Worm (Caenorhabditis elegans) whole organism, L1 larva: ENCODE data around the gene T13C5.6.
A peak's percentile ranks its signal among the peaks of the same experiment; 100 is the strongest.

Experiments
- C04F5.9 ChIP-seq: sonication (generic microtip); optimal IDR thresholded peaks from 2 replicates; lab custom pipeline; 2016; ENCODE audit warnings: missing genetic modification characterization, missing compliant biosample characterization
- C34B4.2 ChIP-seq: sonication (generic microtip); optimal IDR thresholded peaks from 2 replicates; lab custom pipeline; 2017; ENCODE audit warnings: mild to moderate bottlenecking, missing genetic modification characterization, missing compliant biosample characterization
- ces-1 ChIP-seq: fragments of 150-350 bp; optimal IDR thresholded peaks from 2 replicates; lab custom pipeline; 2014; ENCODE audit warnings: missing biosample characterization, missing genetic modification reagents, missing genetic modification characterization
- egl-27 ChIP-seq, 2 experiments: fragments of 150-350 bp in 1 of 2; sonication (generic microtip); optimal IDR thresholded peaks; 3 replicates each; lab custom pipeline; 2017 to 2018; ENCODE audit warnings: missing biosample characterization in 2 of 2, missing genetic modification characterization in 2 of 2, missing genetic modification reagents in 2 of 2
- ets-5 ChIP-seq: fragments of 200-800 bp; sonication (Bioruptor generic); IDR thresholded peaks from 2 replicates; pipeline ENCODE4 v1.3.6; 2022; ENCODE audit warnings: missing genetic modification characterization, missing compliant biosample characterization
- lsy-2 ChIP-seq, 2 experiments: fragments of 150-350 bp; optimal IDR thresholded peaks; 2 replicates each; lab custom pipeline; 2014; ENCODE audit warnings: missing biosample characterization in 2 of 2, missing genetic modification characterization in 2 of 2
- nhr-11 ChIP-seq: fragments of 150-350 bp; optimal IDR thresholded peaks from 2 replicates; lab custom pipeline; 2014; ENCODE audit warnings: missing biosample characterization, missing genetic modification characterization
- rnt-1 ChIP-seq: sonication (generic microtip); optimal IDR thresholded peaks from 2 replicates; lab custom pipeline; 2016; ENCODE audit warnings: mild to moderate bottlenecking, missing genetic modification characterization, moderate library complexity, missing compliant biosample characterization
- skn-1 ChIP-seq: fragments of 150-350 bp; optimal IDR thresholded peaks from 2 replicates; lab custom pipeline; 2014; ENCODE audit warnings: missing biosample characterization, missing genetic modification characterization
- tbx-2 ChIP-seq: sonication (generic microtip); optimal IDR thresholded peaks from 2 replicates; lab custom pipeline; 2016; ENCODE audit warnings: missing genetic modification characterization, missing compliant biosample characterization
- tlp-1 ChIP-seq: fragments of 150-350 bp; optimal IDR thresholded peaks from 2 replicates; lab custom pipeline; 2014; ENCODE audit warnings: missing biosample characterization, missing genetic modification characterization
- unc-62 ChIP-seq: fragments of 150-350 bp; optimal IDR thresholded peaks from 2 replicates; lab custom pipeline; 2014; ENCODE audit warnings: missing biosample characterization, missing genetic modification reagents, missing genetic modification characterization
- ztf-4 ChIP-seq: fragments of 150-350 bp; optimal IDR thresholded peaks from 2 replicates; lab custom pipeline; 2014; ENCODE audit warnings: missing biosample characterization, missing genetic modification characterization

DNA sequence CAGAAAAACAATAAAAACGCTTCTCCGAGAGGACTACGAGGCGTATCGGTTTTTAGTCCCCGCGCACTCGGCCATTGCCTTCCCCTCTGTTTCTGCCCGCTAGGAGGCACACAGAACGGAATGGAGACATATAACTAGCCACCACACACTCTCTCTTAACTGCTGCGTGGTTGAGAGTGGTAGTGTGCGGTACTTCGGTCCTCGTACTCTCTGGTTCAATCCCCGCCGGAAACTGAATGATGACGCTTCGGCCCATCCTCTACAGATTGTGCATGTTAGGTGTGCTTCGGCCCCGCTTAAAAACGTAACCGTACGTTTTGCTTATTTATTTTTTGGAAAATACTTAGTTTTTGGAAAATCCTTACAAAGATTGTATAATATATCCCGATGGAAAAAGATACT is at the start of gene T13C5.6:
- TF ChIP-seq egl-27 (tag; optimal IDR thresholded peaks at IDR 0.05; lab: Kevin White, UChicago) (no peak), unc-62 (GFP tag; lab: Kevin White, UChicago) (no peak), nhr-11 (tag; lab: Kevin White, UChicago) (no peak), tbx-2 (tag; lab: Kevin White, UChicago) (peak; percentile 91), ztf-4 (tag; lab: Kevin White, UChicago) (peak; percentile 81), C34B4.2 (no peak), ces-1 (GFP tag; lab: Kevin White, UChicago) (no peak), lsy-2 (tag; optimal IDR thresholded peaks at IDR 0.05; lab: Kevin White, UChicago) (peak; percentile 79 to 88), rnt-1 (peak; percentile 97), ets-5 (GFP tag; lab: Robert Waterston, UW) (no peak), skn-1 (tag; lab: Kevin White, UChicago) (peak; percentile 86), C04F5.9 (peak; percentile 63), tlp-1 (tag; lab: Kevin White, UChicago) (no peak)
